Worm (Caenorhabditis elegans): ENCODE data around the gene ckc-1.

DNA sequence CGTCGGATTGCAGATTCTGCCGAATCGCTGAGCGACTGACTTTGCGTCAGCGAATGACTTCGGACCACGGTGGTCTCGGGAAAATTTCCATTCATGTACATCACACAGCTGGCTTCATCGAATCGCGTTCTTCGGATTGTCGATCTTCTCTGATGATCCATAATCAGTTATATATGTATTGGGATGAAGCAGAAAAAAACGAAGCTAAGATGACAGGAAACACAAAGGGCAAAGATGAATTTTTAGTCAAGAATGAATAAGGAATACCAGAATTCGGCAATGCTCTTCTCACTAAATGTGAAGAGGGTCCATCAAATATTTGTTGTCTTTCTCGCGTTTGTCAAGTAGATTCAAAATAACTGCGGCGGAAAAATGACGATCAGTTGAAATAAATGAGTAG lies 40.8 kb downstream of the ckc-1 start, which contains the start of gene del-9:
- TF ChIP-seq ces-1 (GFP tag; optimal IDR thresholded peaks at IDR 0.05) (no peak), mep-1 (tag; optimal IDR thresholded peaks at IDR 0.05) (no peak), nhr-90 (tag; optimal IDR thresholded peaks at IDR 0.05; ENCODE audit: poor library complexity) (no peak), sup-37 (GFP tag; optimal IDR thresholded peaks at IDR 0.05) (no peak), nhr-237 (tag; optimal IDR thresholded peaks at IDR 0.05) (no peak), nhr-84 (tag; optimal IDR thresholded peaks at IDR 0.05) (no peak), egl-27 (tag; optimal IDR thresholded peaks at IDR 0.05) (no peak), zag-1 (tag; optimal IDR thresholded peaks at IDR 0.05) (no peak), nhr-77 (tag; optimal IDR thresholded peaks at IDR 0.05) (no peak), unc-62 (GFP tag; optimal IDR thresholded peaks at IDR 0.05) (no peak), ceh-8 (GFP tag; optimal IDR thresholded peaks at IDR 0.05) (no peak), pag-3 (tag; optimal IDR thresholded peaks at IDR 0.05; ENCODE audit: borderline replicate concordance, insufficient read depth) (no peak)

Measured in whole organism, L1 larva.